Fruit fly (Drosophila melanogaster): ENCODE results near the gene AP-1gamma.
A peak's percentile ranks its signal among the peaks of the same experiment; 100 is the strongest.
"Not testable (repeated sequence)": the region's sequence is repeated elsewhere in the genome, so short reads cannot be mapped to it uniquely, and the experiment has no call there.

The AP-1gamma gene

dm6 chrX:9082600-9082999 lies 25.9 kb upstream of the AP-1gamma start, which contains the start of gene APC4:
APC4 (plus strand) TSS chrX:9082931.
- no peak for TF ChIP-seq CG32264 (GFP tag; optimal IDR thresholded peaks at IDR 0.05)
- TF ChIP-seq Sp1 (GFP tag; optimal IDR thresholded peaks at IDR 0.05) = peak; percentile 55
- TF ChIP-seq psq (GFP tag; optimal IDR thresholded peaks at IDR 0.05) = peak; percentile 25
- TF ChIP-seq ey (GFP tag; optimal IDR thresholded peaks at IDR 0.05) = peak; percentile 41
- peak; percentile 29 for TF ChIP-seq CG9705 (GFP tag; optimal IDR thresholded peaks at IDR 0.05)
- TF ChIP-seq woc (GFP tag; optimal IDR thresholded peaks at IDR 0.05) = peak; percentile 82
- no peak for TF ChIP-seq Dif (GFP tag; optimal IDR thresholded peaks at IDR 0.05; ENCODE audit: partially characterized antibody)
- no peak for TF ChIP-seq GATAd (GFP tag; optimal IDR thresholded peaks at IDR 0.05)
- TF ChIP-seq Myc (optimal IDR thresholded peaks at IDR 0.05) = peak; percentile 96
- TF ChIP-seq sage (GFP tag; optimal IDR thresholded peaks at IDR 0.05) = no peak
- peak in 1 of 2 experiments; percentile 40 for TF ChIP-seq foxo (GFP tag; optimal IDR thresholded peaks at IDR 0.05)
- TF ChIP-seq h (GFP tag; optimal IDR thresholded peaks at IDR 0.05) = peak; percentile 28
- peak; percentile 32 for TF ChIP-seq rgr (GFP tag; optimal IDR thresholded peaks at IDR 0.05)
- peak; percentile 52 for TF ChIP-seq HLH106 (tag; optimal IDR thresholded peaks at IDR 0.05)
- TF ChIP-seq fru (GFP tag; optimal IDR thresholded peaks at IDR 0.05) = peak; percentile 58

- TF ChIP-seq HLH106 (tag; optimal IDR thresholded peaks at IDR 0.05) (peak; percentile 2), Mio (GFP tag; optimal IDR thresholded peaks at IDR 0.05) (no peak), Hnf4 (GFP tag; optimal IDR thresholded peaks at IDR 0.05) (no peak), OdsH (GFP tag; optimal IDR thresholded peaks at IDR 0.05) (no peak), sage (GFP tag; optimal IDR thresholded peaks at IDR 0.05) (no peak), Dif (GFP tag; optimal IDR thresholded peaks at IDR 0.05; ENCODE audit: partially characterized antibody) (no peak)
These were observed 22.8 kb upstream of the AP-1gamma start, which contains the start of gene CG32708 for dm6 chrX:9085726-9086125. CG32708 (plus strand) TSS chrX:9085932.

- not testable (repeated sequence) for TF ChIP-seq Dfd (GFP tag; optimal IDR thresholded peaks at IDR 0.05); Hr78 (GFP tag; optimal IDR thresholded peaks at IDR 0.05); Rel (GFP tag; optimal IDR thresholded peaks at IDR 0.05); Rel (tag; optimal IDR thresholded peaks at IDR 0.05)
These were observed 21.8 kb upstream of the AP-1gamma start, which contains the start of gene CG32706 for dm6 chrX:9086702-9087179. CG32706 (plus strand) TSS chrX:9087129.

- TF ChIP-seq jim, Abd-B, fru (GFP tag; optimal IDR thresholded peaks at IDR 0.05): not testable (repeated sequence)
These were observed 20.5 kb upstream of the AP-1gamma start, which contains the start of gene CG6999 for dm6 chrX:9087920-9088417. CG6999 (plus strand) TSS chrX:9088367.

- TF ChIP-seq HLH106 (tag; optimal IDR thresholded peaks at IDR 0.05) (peak; percentile 4), Hr83 (GFP tag; optimal IDR thresholded peaks at IDR 0.05; ENCODE audit: poor library complexity, severe bottlenecking) (no peak), Rel (GFP tag; optimal IDR thresholded peaks at IDR 0.05) (no peak), Rel (tag; optimal IDR thresholded peaks at IDR 0.05) (peak; percentile 5), fru (GFP tag; optimal IDR thresholded peaks at IDR 0.05) (no peak), dl (GFP tag; optimal IDR thresholded peaks at IDR 0.05; ENCODE audit: insufficient read depth in 1 of 2, partially characterized antibody in 2 of 2) (no peak)
These were observed 19.0 kb upstream of the AP-1gamma start, which contains the start of gene CCT2 for dm6 chrX:9089254-9090056. CCT2 (plus strand) TSS chrX:9089513.

dm6 chrX:9090057-9090358 lies 18.5 kb upstream of the AP-1gamma start:
- TF ChIP-seq br (GFP tag; optimal IDR thresholded peaks at IDR 0.05) (no peak), Mio (GFP tag; optimal IDR thresholded peaks at IDR 0.05) (no peak), Jra (GFP tag; optimal IDR thresholded peaks at IDR 0.05) (no peak), jim (GFP tag; optimal IDR thresholded peaks at IDR 0.05) (no peak), Abd-B (GFP tag; optimal IDR thresholded peaks at IDR 0.05) (no peak), Sp1 (GFP tag; optimal IDR thresholded peaks at IDR 0.05) (no peak), Dif (GFP tag; optimal IDR thresholded peaks at IDR 0.05; ENCODE audit: partially characterized antibody) (no peak), Hr78 (GFP tag; optimal IDR thresholded peaks at IDR 0.05) (no peak), Hnf4 (GFP tag; optimal IDR thresholded peaks at IDR 0.05) (no peak), CG32264 (GFP tag; optimal IDR thresholded peaks at IDR 0.05) (no peak), OdsH (GFP tag; optimal IDR thresholded peaks at IDR 0.05) (no peak), dl (GFP tag; optimal IDR thresholded peaks at IDR 0.05; ENCODE audit: insufficient read depth in 1 of 2, partially characterized antibody in 2 of 2) (no peak), HLH106 (tag; optimal IDR thresholded peaks at IDR 0.05) (no peak), brk (GFP tag; optimal IDR thresholded peaks at IDR 0.05) (no peak), CG9705 (GFP tag; optimal IDR thresholded peaks at IDR 0.05) (no peak), lola (GFP tag; optimal IDR thresholded peaks at IDR 0.05) (no peak), fru (GFP tag; optimal IDR thresholded peaks at IDR 0.05) (no peak), GATAd (GFP tag; optimal IDR thresholded peaks at IDR 0.05) (no peak)

Data from whole organism, wandering third instar larva.